Worm (Caenorhabditis elegans): ENCODE data around the gene Y43F8A.2.

Gene Y43F8A.2

ce11 chrV:19396576-19397313 lies 25.4 kb downstream of the Y43F8A.2 start:
- no peak for TF ChIP-seq ceh-16 (tag; optimal IDR thresholded peaks at IDR 0.05)
- TF ChIP-seq nhr-6 (tag; optimal IDR thresholded peaks at IDR 0.05), result no peak
- TF ChIP-seq gmeb-1 (tag; optimal IDR thresholded peaks at IDR 0.05), result no peak
- TF ChIP-seq nhr-237 (tag; optimal IDR thresholded peaks at IDR 0.05), result no peak
- no peak for TF ChIP-seq sma-9 (GFP tag; optimal IDR thresholded peaks at IDR 0.05)
- no peak for TF ChIP-seq sma-9 (tag; optimal IDR thresholded peaks at IDR 0.05)
- no peak for TF ChIP-seq nhr-25 (tag; optimal IDR thresholded peaks at IDR 0.05)
- TF ChIP-seq nhr-77 (tag; optimal IDR thresholded peaks at IDR 0.05), result no peak
- no peak for TF ChIP-seq elt-1 (tag; optimal IDR thresholded peaks at IDR 0.05)
- TF ChIP-seq egl-27 (tag; optimal IDR thresholded peaks at IDR 0.05), result no peak
- no peak for TF ChIP-seq aly-2 (tag; optimal IDR thresholded peaks at IDR 0.05)
- no peak for TF ChIP-seq nhr-11 (tag; optimal IDR thresholded peaks at IDR 0.05)
- no peak for TF ChIP-seq lin-39 (tag; optimal IDR thresholded peaks at IDR 0.05)
- no peak for TF ChIP-seq crh-2 (tag; optimal IDR thresholded peaks at IDR 0.05)

DNA sequence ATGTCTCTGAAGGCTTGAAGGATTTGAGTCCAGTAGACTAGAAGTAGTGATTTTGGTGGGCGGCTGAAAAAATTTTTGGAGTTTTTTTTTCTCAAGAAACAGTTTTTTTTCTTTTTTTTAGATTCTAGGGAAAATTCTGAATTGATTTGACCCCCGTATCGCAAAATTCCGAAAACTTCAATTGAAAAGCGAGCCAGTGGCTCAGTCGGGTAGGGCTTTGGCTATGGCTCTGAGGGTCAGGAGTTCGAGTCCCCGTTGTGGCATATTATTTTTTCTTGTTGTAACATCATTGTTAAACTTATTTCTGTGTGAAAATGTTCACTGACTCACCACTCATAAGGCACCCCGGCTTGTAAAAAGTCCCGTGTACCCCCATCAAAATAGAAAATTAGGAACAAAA lies 27.0 kb downstream of the Y43F8A.2 start:
- TF ChIP-seq blmp-1 (tag; optimal IDR thresholded peaks at IDR 0.05; ENCODE audit: insufficient read depth), result no peak
- TF ChIP-seq egl-27 (tag; optimal IDR thresholded peaks at IDR 0.05), result no peak
- no peak for TF ChIP-seq mab-5 (tag; optimal IDR thresholded peaks at IDR 0.05)
- no peak for TF ChIP-seq skn-1 (tag; optimal IDR thresholded peaks at IDR 0.05)
- TF ChIP-seq ceh-82 (tag; optimal IDR thresholded peaks at IDR 0.05), result no peak
- TF ChIP-seq sem-4 (tag; optimal IDR thresholded peaks at IDR 0.05), result no peak
- TF ChIP-seq unc-55 (GFP tag; optimal IDR thresholded peaks at IDR 0.05), result no peak
- no peak for TF ChIP-seq unc-62 (GFP tag; optimal IDR thresholded peaks at IDR 0.05)
- TF ChIP-seq peb-1 (tag; optimal IDR thresholded peaks at IDR 0.05), result no peak
- no peak for TF ChIP-seq nhr-23 (tag; optimal IDR thresholded peaks at IDR 0.05)
- no peak for TF ChIP-seq alr-1 (tag; optimal IDR thresholded peaks at IDR 0.05)
- no peak for TF ChIP-seq nhr-11 (tag; optimal IDR thresholded peaks at IDR 0.05)
- no peak for TF ChIP-seq ztf-1 (GFP tag; conservative IDR thresholded peaks at IDR 0.05)
- TF ChIP-seq dmd-4 (tag; optimal IDR thresholded peaks at IDR 0.05), result no peak
- TF ChIP-seq ceh-16 (tag; optimal IDR thresholded peaks at IDR 0.05), result no peak
- no peak for TF ChIP-seq gmeb-1 (tag; optimal IDR thresholded peaks at IDR 0.05)
- TF ChIP-seq unc-39 (tag; optimal IDR thresholded peaks at IDR 0.05), result no peak
- no peak for TF ChIP-seq nhr-21 (tag; optimal IDR thresholded peaks at IDR 0.05)
- TF ChIP-seq nhr-10 (tag; optimal IDR thresholded peaks at IDR 0.05), result no peak

- no peak for TF ChIP-seq Y55F3AM.14 (GFP tag; optimal IDR thresholded peaks at IDR 0.05)
- TF ChIP-seq mdl-1 (tag; optimal IDR thresholded peaks at IDR 0.05), result no peak
- TF ChIP-seq aly-2 (tag; optimal IDR thresholded peaks at IDR 0.05), result no peak
- TF ChIP-seq nhr-129 (tag; optimal IDR thresholded peaks at IDR 0.05), result no peak
- no peak for TF ChIP-seq R02D3.7 (tag; optimal IDR thresholded peaks at IDR 0.05)
- TF ChIP-seq C34F6.9 (tag; optimal IDR thresholded peaks at IDR 0.05), result no peak
- no peak for TF ChIP-seq sem-4 (tag; optimal IDR thresholded peaks at IDR 0.05)
- no peak for TF ChIP-seq ceh-82 (tag; optimal IDR thresholded peaks at IDR 0.05)
- no peak for TF ChIP-seq fos-1 (tag; optimal IDR thresholded peaks at IDR 0.05)
- no peak for TF ChIP-seq mab-5 (tag; optimal IDR thresholded peaks at IDR 0.05)
Observed at ce11 chrV:19398882-19399281, 27.5 kb downstream of the Y43F8A.2 start, which contains the start of gene C25F9.13. Gene C25F9.13 (minus strand): TSS chrV:19398982.

ce11 chrV:19400619-19401018 lies 29.3 kb downstream of the Y43F8A.2 start, which contains the start of gene srw-86:
Gene srw-86 (minus strand): TSS chrV:19400719.
- TF ChIP-seq egl-27 (tag; optimal IDR thresholded peaks at IDR 0.05) (no peak), elt-1 (tag; optimal IDR thresholded peaks at IDR 0.05) (no peak), aly-2 (tag; optimal IDR thresholded peaks at IDR 0.05) (no peak), R02D3.7 (tag; optimal IDR thresholded peaks at IDR 0.05) (no peak)

DNA sequence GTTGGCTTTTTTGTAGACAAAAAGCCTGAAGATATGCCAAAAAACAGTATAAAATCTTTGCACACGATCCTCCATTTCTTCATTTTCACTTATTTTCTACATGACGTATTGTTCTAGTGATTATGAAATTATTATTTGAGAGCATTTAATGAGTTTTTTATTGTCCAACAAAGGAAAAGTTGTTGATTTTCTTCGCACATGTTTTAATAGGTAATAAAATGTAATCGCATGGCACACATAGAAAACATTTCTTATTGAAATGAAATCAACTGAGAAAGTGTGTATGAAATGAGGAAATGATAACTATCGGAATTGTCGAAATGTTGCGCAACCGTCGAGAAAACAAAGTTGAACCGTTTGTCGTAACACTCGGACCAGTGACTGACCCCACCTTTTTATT lies 30.1 kb downstream of the Y43F8A.2 start:
- TF ChIP-seq mbf-1 (tag; optimal IDR thresholded peaks at IDR 0.05) (no peak), fos-1 (tag; optimal IDR thresholded peaks at IDR 0.05) (peak; percentile 11)

Data from whole organism, L2 larva.